Fruit fly (Drosophila melanogaster) whole organism, embryonic: ENCODE measurements around the gene Cpsf5.

Experiments used
- Bdp1 ChIP-seq: fragments of 200-800 bp; sonication (Bioruptor generic); optimal IDR thresholded peaks from 3 replicates; lab custom pipeline; 2016; ENCODE audit warnings: missing biosample characterization, missing genetic modification characterization
- Bgb ChIP-seq: fragments of 200-800 bp; sonication (Bioruptor generic); IDR thresholded peaks from 2 replicates; pipeline ENCODE4 v1.3.6; 2022; ENCODE audit warnings: missing biosample characterization, missing genetic modification characterization; ENCODE audit not compliant: partially characterized antibody
- CG10209 ChIP-seq: fragments of 200-800 bp; sonication (Bioruptor generic); optimal IDR thresholded peaks from 3 replicates; lab custom pipeline; 2017; ENCODE audit warnings: missing biosample characterization, mild to moderate bottlenecking, missing genetic modification characterization, missing genetic modification reagents
- CG10267 ChIP-seq: fragments of 200-800 bp; sonication (Bioruptor generic); optimal IDR thresholded peaks from 2 replicates; lab custom pipeline; 2018; ENCODE audit warnings: missing biosample characterization, mild to moderate bottlenecking, missing genetic modification characterization, moderate library complexity
- CG10366 ChIP-seq: fragments of 200-800 bp; sonication (Bioruptor generic); IDR thresholded peaks from 2 replicates; pipeline ENCODE4 v1.3.6; 2022; ENCODE audit warnings: missing biosample characterization, missing genetic modification characterization
- CG10431 ChIP-seq: fragments of 200-800 bp; sonication (Bioruptor generic); optimal IDR thresholded peaks from 3 replicates; lab custom pipeline; 2018; ENCODE audit warnings: missing biosample characterization, mild to moderate bottlenecking, missing genetic modification characterization
- CG11696 ChIP-seq: fragments of 200-800 bp; sonication (Bioruptor generic); IDR thresholded peaks from 2 replicates; pipeline ENCODE4 v1.3.6; 2022; ENCODE audit warnings: missing biosample characterization, missing genetic modification characterization
- CG13424 ChIP-seq: fragments of 200-800 bp; sonication (Bioruptor generic); optimal IDR thresholded peaks from 2 replicates; lab custom pipeline; 2019; ENCODE audit warnings: missing biosample characterization, mild to moderate bottlenecking, missing genetic modification characterization, moderate library complexity
- CG1603 ChIP-seq: fragments of 200-800 bp; sonication (Bioruptor generic); optimal IDR thresholded peaks from 2 replicates; lab custom pipeline; 2019; ENCODE audit warnings: missing biosample characterization, mild to moderate bottlenecking, missing genetic modification characterization, moderate library complexity
- CG17328 ChIP-seq: fragments of 200-800 bp; sonication (Bioruptor generic); IDR thresholded peaks from 2 replicates; pipeline ENCODE4 v1.3.6; 2022; ENCODE audit warnings: missing biosample characterization, missing genetic modification characterization
- CG3281 ChIP-seq: fragments of 200-800 bp; sonication (Bioruptor generic); optimal IDR thresholded peaks from 3 replicates; lab custom pipeline; 2017; ENCODE audit warnings: missing biosample characterization, mild to moderate bottlenecking, missing genetic modification characterization
- CG6272 ChIP-seq: fragments of 200-800 bp; sonication (Bioruptor generic); IDR thresholded peaks from 2 replicates; pipeline ENCODE4 v1.3.6; 2022; ENCODE audit warnings: missing biosample characterization, missing genetic modification characterization
- CG8089 ChIP-seq: fragments of 200-800 bp; sonication (Bioruptor generic); optimal IDR thresholded peaks from 3 replicates; lab custom pipeline; 2016; ENCODE audit warnings: missing biosample characterization, missing genetic modification characterization
- CG8924 ChIP-seq: fragments of 200-800 bp; optimal IDR thresholded peaks from 3 replicates; lab custom pipeline; 2019; ENCODE audit warnings: missing biosample characterization, mild to moderate bottlenecking, missing genetic modification characterization, moderate library complexity
- CG9609 ChIP-seq: fragments of 200-800 bp; sonication (Bioruptor generic); optimal IDR thresholded peaks from 3 replicates; lab custom pipeline; 2016; ENCODE audit warnings: missing biosample characterization, missing genetic modification characterization
- CoRest ChIP-seq: fragments of 200-800 bp; sonication (Bioruptor generic); optimal IDR thresholded peaks from 3 replicates; lab custom pipeline; 2018; ENCODE audit warnings: missing biosample characterization, mild to moderate bottlenecking, missing genetic modification characterization, moderate library complexity
- Dip3 ChIP-seq: fragments of 200-800 bp; sonication (Bioruptor generic); optimal IDR thresholded peaks from 3 replicates; lab custom pipeline; 2016; ENCODE audit warnings: missing biosample characterization, missing genetic modification characterization
- Ets65A ChIP-seq: fragments of 200-800 bp; sonication (Bioruptor generic); peaks from one replicate; lab custom pipeline; 2016; ENCODE audit warnings: missing biosample characterization, missing genetic modification characterization
- Fer3 ChIP-seq: fragments of 200-800 bp; sonication (Bioruptor generic); optimal IDR thresholded peaks from 2 replicates; lab custom pipeline; 2018; ENCODE audit warnings: missing biosample characterization, mild to moderate bottlenecking, missing genetic modification characterization, moderate library complexity
- H15 ChIP-seq: fragments of 200-800 bp; sonication (Bioruptor generic); IDR thresholded peaks from 3 replicates; pipeline ENCODE4 v1.3.6; 2022; ENCODE audit warnings: missing biosample characterization, missing genetic modification characterization
- H2.0 ChIP-seq: fragments of 200-800 bp; sonication (Bioruptor generic); IDR thresholded peaks from 2 replicates; pipeline ENCODE4 v1.3.6; 2022; ENCODE audit warnings: missing biosample characterization, missing genetic modification characterization
- Hmr ChIP-seq: fragments of 200-800 bp; sonication (Bioruptor generic); optimal IDR thresholded peaks from 3 replicates; lab custom pipeline; 2017; ENCODE audit warnings: mild to moderate bottlenecking, missing biosample characterization, missing genetic modification reagents, missing genetic modification characterization
- MBD-R2 ChIP-seq: fragments of 200-800 bp; sonication (Bioruptor generic); IDR thresholded peaks from 2 replicates; pipeline ENCODE4 v1.3.6; 2022; ENCODE audit warnings: missing biosample characterization, missing genetic modification characterization
- Max ChIP-seq: fragments of 200-800 bp; sonication (Bioruptor generic); optimal IDR thresholded peaks from 2 replicates; lab custom pipeline; 2016; ENCODE audit warnings: missing biosample characterization, mild to moderate bottlenecking, missing genetic modification characterization
- PHDP ChIP-seq: fragments of 200-800 bp; sonication (Bioruptor generic); optimal IDR thresholded peaks from 3 replicates; lab custom pipeline; 2018; ENCODE audit warnings: missing biosample characterization, mild to moderate bottlenecking, missing genetic modification characterization, moderate library complexity
- Pdp1 ChIP-seq, 2 experiments: fragments of 200-800 bp; sonication (Bioruptor generic); optimal IDR thresholded peaks; 3 replicates each; lab custom pipeline; 2016; ENCODE audit warnings: missing biosample characterization in 2 of 2, missing genetic modification characterization in 2 of 2, mild to moderate bottlenecking in 1 of 2, moderate library complexity in 1 of 2
- Ptx1 ChIP-seq: fragments of 200-800 bp; sonication (Bioruptor generic); IDR thresholded peaks from 2 replicates; pipeline ENCODE4 v1.3.6; 2022; ENCODE audit warnings: missing biosample characterization, missing genetic modification characterization
- Ravus ChIP-seq: fragments of 200-800 bp; sonication (Bioruptor generic); IDR thresholded peaks from 2 replicates; pipeline ENCODE4 v1.3.6; 2022; ENCODE audit warnings: missing biosample characterization, missing genetic modification characterization
- abd-A ChIP-seq: fragments of 200-800 bp; sonication (Bioruptor generic); optimal IDR thresholded peaks from 3 replicates; lab custom pipeline; 2019; ENCODE audit warnings: missing biosample characterization, mild to moderate bottlenecking, missing genetic modification characterization, moderate library complexity
- aop ChIP-seq: fragments of 200-800 bp; sonication (Bioruptor generic); IDR thresholded peaks from 2 replicates; pipeline ENCODE4 v1.3.6; 2022; ENCODE audit warnings: missing biosample characterization, missing genetic modification characterization
- ash1 ChIP-seq: fragments of 200-800 bp; sonication (Bioruptor generic); optimal IDR thresholded peaks from 2 replicates; lab custom pipeline; 2018; ENCODE audit warnings: missing biosample characterization, mild to moderate bottlenecking, missing genetic modification characterization
- bcd ChIP-seq: fragments of 200-800 bp; sonication (Bioruptor generic); optimal IDR thresholded peaks from 2 replicates; lab custom pipeline; 2017; ENCODE audit warnings: missing biosample characterization, mild to moderate bottlenecking, missing genetic modification characterization
- dan ChIP-seq: fragments of 200-800 bp; sonication (Bioruptor generic); IDR thresholded peaks from 2 replicates; pipeline ENCODE4 v1.3.6; 2022; ENCODE audit warnings: missing biosample characterization, missing genetic modification characterization
- dati ChIP-seq: fragments of 200-800 bp; sonication (Bioruptor generic); IDR thresholded peaks from 2 replicates; pipeline ENCODE4 v1.3.6; 2022; ENCODE audit warnings: missing biosample characterization, missing genetic modification characterization
- dysf ChIP-seq: fragments of 200-800 bp; sonication (Bioruptor generic); IDR thresholded peaks from 3 replicates; pipeline ENCODE4 v1.3.6; 2022; ENCODE audit warnings: missing biosample characterization, missing genetic modification characterization
- fd102C ChIP-seq: fragments of 200-800 bp; sonication (Bioruptor generic); optimal IDR thresholded peaks from 2 replicates; lab custom pipeline; 2018; ENCODE audit warnings: missing biosample characterization, mild to moderate bottlenecking, missing genetic modification characterization, moderate library complexity
- ftz-f1 ChIP-seq: fragments of 200-800 bp; sonication (Bioruptor generic); optimal IDR thresholded peaks from 2 replicates; lab custom pipeline; 2016; ENCODE audit warnings: missing biosample characterization, missing genetic modification characterization
- gt ChIP-seq: fragments of 200-800 bp; sonication (Bioruptor generic); IDR thresholded peaks from 2 replicates; pipeline ENCODE4 v1.3.6; 2022; ENCODE audit warnings: missing biosample characterization, missing genetic modification characterization
- nau ChIP-seq: fragments of 200-800 bp; sonication (Bioruptor generic); optimal IDR thresholded peaks from 3 replicates; lab custom pipeline; 2017; ENCODE audit warnings: missing biosample characterization, mild to moderate bottlenecking, missing genetic modification characterization, missing genetic modification reagents
- peb ChIP-seq: fragments of 200-800 bp; sonication (Bioruptor generic); IDR thresholded peaks from 2 replicates; pipeline ENCODE4 v1.3.6; 2022; ENCODE audit warnings: missing biosample characterization, missing genetic modification characterization
- pros ChIP-seq: fragments of 200-800 bp; sonication (Bioruptor generic); optimal IDR thresholded peaks from 3 replicates; lab custom pipeline; 2019; ENCODE audit warnings: missing biosample characterization, mild to moderate bottlenecking, missing genetic modification characterization, moderate library complexity
- pzg ChIP-seq: fragments of 200-800 bp; sonication (Bioruptor generic); optimal IDR thresholded peaks from 3 replicates; lab custom pipeline; 2018; ENCODE audit warnings: missing biosample characterization, mild to moderate bottlenecking, missing genetic modification characterization, moderate library complexity
- sens ChIP-seq: fragments of 200-800 bp; sonication (Bioruptor generic); peaks from one replicate; lab custom pipeline; 2016; ENCODE audit warnings: missing biosample characterization, missing genetic modification characterization
- sens-2 ChIP-seq: fragments of 200-800 bp; sonication (Bioruptor generic); IDR thresholded peaks from 2 replicates; pipeline ENCODE4 v1.3.6; 2022; ENCODE audit warnings: missing biosample characterization, missing genetic modification characterization
- so ChIP-seq: fragments of 200-800 bp; sonication (Bioruptor generic); IDR thresholded peaks from 3 replicates; pipeline ENCODE4 v1.3.6; 2022; ENCODE audit warnings: missing biosample characterization, missing genetic modification characterization
- vvl ChIP-seq: fragments of 200-800 bp; sonication (Bioruptor generic); IDR thresholded peaks from 2 replicates; pipeline ENCODE4 v1.3.6; 2022; ENCODE audit warnings: missing biosample characterization, missing genetic modification characterization
- z ChIP-seq: fragments of 200-800 bp; sonication (Bioruptor generic); IDR thresholded peaks from 3 replicates; pipeline ENCODE4 v1.3.6; 2022; ENCODE audit warnings: missing biosample characterization, missing genetic modification characterization
- zf30C ChIP-seq: fragments of 200-800 bp; sonication (Bioruptor generic); optimal IDR thresholded peaks from 3 replicates; lab custom pipeline; 2018; ENCODE audit warnings: missing biosample characterization, mild to moderate bottlenecking, missing genetic modification characterization
- zfh1 ChIP-seq: fragments of 200-800 bp; sonication (Bioruptor generic); IDR thresholded peaks from 3 replicates; pipeline ENCODE4 v1.3.6; 2022; ENCODE audit warnings: missing biosample characterization, missing genetic modification characterization

Gene Cpsf5

DNA sequence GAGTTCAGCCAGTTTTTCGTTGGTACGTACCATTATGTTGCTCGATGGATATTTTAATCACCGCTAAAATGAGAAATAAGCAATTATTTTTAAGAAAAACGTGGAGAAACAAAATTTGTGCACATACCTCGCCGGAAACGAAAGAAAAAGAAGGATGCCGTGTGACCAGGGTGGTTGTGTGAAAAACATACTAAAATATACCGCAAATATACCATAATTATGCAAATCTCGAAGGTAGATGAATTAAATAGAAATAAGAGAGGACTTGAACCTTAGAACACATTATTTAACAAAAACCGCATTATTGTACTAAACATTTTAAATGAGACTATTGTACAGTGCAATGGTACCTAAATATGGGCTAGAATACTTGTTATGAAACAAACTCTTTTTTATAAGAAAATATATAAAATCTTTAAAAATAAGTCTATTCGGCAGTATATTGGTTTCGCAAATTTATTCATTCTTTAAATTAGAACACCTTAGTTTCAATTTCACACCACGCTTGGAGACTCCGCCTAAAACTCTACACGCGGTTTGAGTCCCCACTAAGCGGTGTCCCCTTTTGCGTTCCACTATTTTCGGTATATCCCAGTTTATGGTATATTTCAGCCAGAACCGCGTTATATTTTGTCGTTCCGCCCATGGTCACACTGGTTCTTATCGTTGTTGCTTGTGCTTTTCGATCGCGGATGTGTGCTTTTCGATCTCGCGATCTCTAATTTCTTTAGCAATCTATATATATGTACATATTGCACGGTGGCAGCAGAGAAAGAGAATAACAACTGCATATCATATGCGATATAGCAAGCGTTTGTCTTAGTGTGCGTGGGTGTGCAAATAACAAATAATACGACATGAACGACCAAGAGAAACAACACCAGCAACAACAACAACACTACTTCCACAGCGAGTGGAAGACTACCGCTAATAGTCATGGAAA, 19.1 kb downstream of the Cpsf5 start, which contains the start of the genes RpS17 and MTF-1 (continued):
- TF ChIP-seq sens-2 (GFP tag; lab: Robert Waterston, UW): 0 out of 2 replicates have a peak, but pooled peaks have one; percentile 27
- no peak for TF ChIP-seq peb (GFP tag; lab: Robert Waterston, UW)
- TF ChIP-seq CG8089 (GFP tag; lab: Kevin White, UChicago): peak; percentile 22
- no peak for TF ChIP-seq Bgb (GFP tag; lab: Robert Waterston, UW)
- peak; percentile 23 for TF ChIP-seq Bdp1 (GFP tag; lab: Kevin White, UChicago)
- no peak for TF ChIP-seq CG6272 (GFP tag; lab: Robert Waterston, UW)
- TF ChIP-seq CG11696 (GFP tag; lab: Robert Waterston, UW): peak; percentile 9; the same call in 1 of the 2 replicates
- no peak for TF ChIP-seq z (GFP tag; lab: Robert Waterston, UW)
- peak; percentile 43; the same call in 1 of the 2 replicates for TF ChIP-seq MBD-R2 (GFP tag; lab: Robert Waterston, UW)
- peak; percentile 66 for TF ChIP-seq PHDP (tag; lab: Kevin White, UChicago)
- no peak for TF ChIP-seq gt (GFP tag; lab: Robert Waterston, UW)
- TF ChIP-seq CG9609 (GFP tag; lab: Kevin White, UChicago): peak; percentile 41
- TF ChIP-seq Fer3 (tag; lab: Kevin White, UChicago): peak; percentile 24
- TF ChIP-seq H2.0 (GFP tag; lab: Robert Waterston, UW): no peak
- TF ChIP-seq Ravus (GFP tag; lab: Robert Waterston, UW): no peak
- peak; percentile 17 for TF ChIP-seq Dip3 (GFP tag; lab: Kevin White, UChicago)
- TF ChIP-seq bcd (GFP tag; lab: Kevin White, UChicago): peak; percentile 48
- peak; percentile 16 for TF ChIP-seq CG8924 (tag; lab: Kevin White, UChicago)
- TF ChIP-seq pzg (GFP tag; lab: Kevin White, UChicago): peak; percentile 87
- peak; percentile 33; the same call in 1 of the 2 replicates for TF ChIP-seq Ptx1
- peak in 1 of 2 experiments; percentile 57 for TF ChIP-seq Pdp1 (GFP tag; optimal IDR thresholded peaks at IDR 0.05; lab: Kevin White, UChicago)
- peak; percentile 50 for TF ChIP-seq CG1603 (tag; lab: Kevin White, UChicago)
- TF ChIP-seq dan (GFP tag; lab: Robert Waterston, UW): no peak
- peak; percentile 37 for TF ChIP-seq CG10366 (GFP tag; lab: Robert Waterston, UW)
- TF ChIP-seq CG13424 (tag; lab: Kevin White, UChicago): no peak
- peak; percentile 44; the same call in 2 of the 3 replicates for TF ChIP-seq H15
- TF ChIP-seq abd-A (tag; lab: Kevin White, UChicago): no peak
- no peak for TF ChIP-seq ftz-f1 (GFP tag; lab: Kevin White, UChicago)
- peak; percentile 88 for TF ChIP-seq sens (GFP tag; lab: Kevin White, UChicago)
- peak; percentile 68; the same call in 2 of the 3 replicates for TF ChIP-seq zfh1 (GFP tag; lab: Robert Waterston, UW)
- peak; percentile 26 for TF ChIP-seq Max
- peak; percentile 3 for TF ChIP-seq zf30C (GFP tag; lab: Kevin White, UChicago)
- no peak for TF ChIP-seq pros (GFP tag; lab: Kevin White, UChicago)
- peak; percentile 66 for TF ChIP-seq Hmr
- no peak for TF ChIP-seq fd102C (GFP tag; lab: Kevin White, UChicago)
- no peak for TF ChIP-seq ash1 (GFP tag; lab: Kevin White, UChicago)
- TF ChIP-seq Ets65A (GFP tag; lab: Kevin White, UChicago): peak; percentile 85
- TF ChIP-seq nau (GFP tag; lab: Kevin White, UChicago): peak; percentile 65
- peak; percentile 31 for TF ChIP-seq CoRest
- TF ChIP-seq CG3281 (GFP tag; lab: Kevin White, UChicago): peak; percentile 67
- peak; percentile 59 for TF ChIP-seq CG10431
- TF ChIP-seq CG17328: peak; percentile 81
- no peak for TF ChIP-seq dati (GFP tag; lab: Robert Waterston, UW)
- peak; percentile 66 for TF ChIP-seq CG10209 (GFP tag; lab: Kevin White, UChicago)
- 0 out of 3 replicates have a peak, but pooled peaks have one; percentile 29 for TF ChIP-seq so (GFP tag; lab: Robert Waterston, UW)
- TF ChIP-seq vvl (GFP tag; lab: Robert Waterston, UW): peak; percentile 93
- no peak for TF ChIP-seq aop (GFP tag; lab: Robert Waterston, UW)
- TF ChIP-seq dysf (GFP tag; lab: Robert Waterston, UW): 0 out of 3 replicates have a peak, but pooled peaks have one; percentile 32
- TF ChIP-seq CG10267 (tag; lab: Kevin White, UChicago): peak; percentile 45
